Worm (Caenorhabditis elegans): Measurements from ENCODE around the gene nep-20.

nep-20 gene

DNA sequence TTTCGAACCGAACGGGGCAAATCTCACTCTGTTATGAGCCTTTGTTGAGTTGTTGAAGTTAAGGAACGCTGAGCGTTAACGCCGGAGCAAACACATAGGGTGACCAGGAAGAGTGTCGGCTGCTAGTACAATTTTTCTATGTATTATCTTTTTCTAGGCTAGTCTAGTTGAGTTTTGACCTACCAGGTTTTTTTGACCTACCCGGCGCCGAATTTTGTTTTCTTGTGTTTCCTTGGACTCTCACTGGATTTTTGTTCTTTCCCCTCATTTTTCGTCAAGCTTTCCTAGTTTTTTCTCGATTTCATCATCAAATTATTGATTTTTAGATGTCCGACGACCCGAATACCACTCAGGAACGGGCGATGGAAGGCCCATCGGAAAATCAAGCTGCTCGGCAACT lies 13.9 kb downstream of the nep-20 start, which contains the start of gene T06D4.1:
Gene T06D4.1, plus strand, starts transcription at position 321 of the 400 bp plus-strand sequence.
- TF ChIP-seq aly-2 (tag; optimal IDR thresholded peaks at IDR 0.05) (no peak), C34F6.9 (tag; optimal IDR thresholded peaks at IDR 0.05) (no peak), F13H6.1 (tag; optimal IDR thresholded peaks at IDR 0.05) (no peak), blmp-1 (tag; optimal IDR thresholded peaks at IDR 0.05; ENCODE audit: insufficient read depth) (no peak), sma-9 (GFP tag; optimal IDR thresholded peaks at IDR 0.05) (no peak), sma-9 (tag; optimal IDR thresholded peaks at IDR 0.05) (no peak), mbf-1 (tag; optimal IDR thresholded peaks at IDR 0.05) (no peak), mdl-1 (tag; optimal IDR thresholded peaks at IDR 0.05) (no peak), elt-1 (tag; optimal IDR thresholded peaks at IDR 0.05) (no peak), nhr-11 (tag; optimal IDR thresholded peaks at IDR 0.05) (no peak), R02D3.7 (tag; optimal IDR thresholded peaks at IDR 0.05) (no peak), unc-62 (GFP tag; optimal IDR thresholded peaks at IDR 0.05) (no peak), zag-1 (tag; optimal IDR thresholded peaks at IDR 0.05) (no peak), nhr-237 (tag; optimal IDR thresholded peaks at IDR 0.05) (no peak), nhr-6 (tag; optimal IDR thresholded peaks at IDR 0.05) (no peak), unc-39 (tag; optimal IDR thresholded peaks at IDR 0.05) (no peak), nhr-25 (tag; optimal IDR thresholded peaks at IDR 0.05) (no peak)

DNA sequence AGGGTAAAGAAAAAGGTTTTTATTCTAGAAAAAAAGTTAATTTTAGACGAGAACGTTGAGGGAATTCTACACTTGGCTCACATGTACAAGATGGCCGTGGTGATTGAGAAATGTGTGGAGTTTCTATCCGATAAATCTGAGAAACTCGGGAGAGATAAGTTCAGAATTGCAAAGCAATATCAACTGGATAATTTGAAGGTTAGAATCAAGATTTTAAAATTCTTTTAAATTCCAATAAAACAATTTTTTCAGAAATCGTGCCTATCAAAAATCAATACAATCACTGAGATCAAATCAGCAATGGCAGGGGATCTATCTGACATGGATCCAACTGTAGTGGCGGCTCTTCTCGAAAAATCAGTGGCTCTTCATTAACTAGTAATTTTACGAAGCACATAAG lies 17.1 kb downstream of the nep-20 start, which contains the start of gene Y49F6C.2:
Gene Y49F6C.2, plus strand, starts transcription at position 301 of the 400 bp plus-strand sequence.
- TF ChIP-seq unc-39 (tag; optimal IDR thresholded peaks at IDR 0.05), result no peak
- TF ChIP-seq R02D3.7 (tag; optimal IDR thresholded peaks at IDR 0.05), result no peak
- TF ChIP-seq peb-1 (tag; optimal IDR thresholded peaks at IDR 0.05), result no peak

DNA sequence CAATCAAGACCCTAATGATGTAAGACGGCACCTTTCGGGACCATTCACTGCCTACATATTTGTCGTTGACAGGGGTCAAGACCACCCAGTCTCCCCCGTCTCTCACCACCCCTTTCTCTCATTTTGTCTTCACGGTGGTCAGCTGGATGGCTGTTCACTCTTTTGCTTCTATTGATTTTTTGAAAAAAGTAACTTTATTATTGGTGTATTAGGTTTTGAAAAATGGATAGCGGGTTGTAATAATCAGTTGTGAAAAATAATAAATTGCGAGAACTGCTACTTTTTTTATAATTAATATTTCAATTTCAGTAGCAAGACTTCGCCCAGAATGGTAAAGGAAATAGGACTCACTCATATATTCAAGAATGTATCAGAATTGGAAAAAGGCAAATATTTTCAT lies 18.6 kb downstream of the nep-20 start, which contains the start of gene bath-9:
Gene bath-9, plus strand, starts transcription at position 301 of the 400 bp plus-strand sequence.
- TF ChIP-seq blmp-1 (tag; optimal IDR thresholded peaks at IDR 0.05; ENCODE audit: insufficient read depth) (no peak), ceh-16 (tag; optimal IDR thresholded peaks at IDR 0.05) (no peak), nhr-25 (tag; optimal IDR thresholded peaks at IDR 0.05) (no peak), mab-5 (tag; optimal IDR thresholded peaks at IDR 0.05) (no peak), zag-1 (tag; optimal IDR thresholded peaks at IDR 0.05) (no peak), egl-27 (tag; optimal IDR thresholded peaks at IDR 0.05) (no peak), R02D3.7 (tag; optimal IDR thresholded peaks at IDR 0.05) (no peak), gmeb-1 (tag; optimal IDR thresholded peaks at IDR 0.05) (no peak), lin-13 (GFP tag; optimal IDR thresholded peaks at IDR 0.05) (no peak), unc-39 (tag; optimal IDR thresholded peaks at IDR 0.05) (no peak), elt-3 (tag; optimal IDR thresholded peaks at IDR 0.05) (no peak), aly-2 (tag; optimal IDR thresholded peaks at IDR 0.05) (no peak), mbf-1 (tag; optimal IDR thresholded peaks at IDR 0.05) (no peak), sma-9 (GFP tag; optimal IDR thresholded peaks at IDR 0.05) (no peak), sma-9 (tag; optimal IDR thresholded peaks at IDR 0.05) (no peak), ztf-11 (tag; optimal IDR thresholded peaks at IDR 0.05) (no peak), fos-1 (tag; optimal IDR thresholded peaks at IDR 0.05) (no peak), mdl-1 (tag; optimal IDR thresholded peaks at IDR 0.05) (no peak), sem-4 (tag; optimal IDR thresholded peaks at IDR 0.05) (no peak), lsy-2 (tag; optimal IDR thresholded peaks at IDR 0.05) (no peak)

DNA sequence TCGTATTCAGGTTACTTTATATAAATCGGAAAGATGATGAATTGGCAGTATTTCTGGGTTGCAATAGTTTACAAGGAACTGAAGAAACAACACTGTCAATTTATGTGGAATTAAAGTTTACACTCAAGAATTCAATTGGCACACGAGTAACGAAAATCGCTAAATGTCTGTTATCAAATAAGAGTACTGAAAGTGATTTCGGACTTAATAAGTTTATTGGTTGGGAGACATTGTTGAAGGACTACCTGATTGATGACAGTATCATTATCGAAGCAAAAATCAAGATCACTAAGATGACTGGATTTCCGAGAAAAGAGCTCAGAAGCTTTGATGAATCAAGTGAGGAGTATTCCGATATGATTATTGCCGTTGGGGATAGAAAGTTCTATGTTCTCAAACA lies 20.1 kb downstream of the nep-20 start:
- no peak for TF ChIP-seq zag-1 (tag; optimal IDR thresholded peaks at IDR 0.05)
- TF ChIP-seq snpc-4 (tag; optimal IDR thresholded peaks at IDR 0.05), result no peak
- no peak for TF ChIP-seq ceh-16 (tag; optimal IDR thresholded peaks at IDR 0.05)
- TF ChIP-seq lin-39 (tag; optimal IDR thresholded peaks at IDR 0.05), result no peak
- no peak for TF ChIP-seq ama-1 (optimal IDR thresholded peaks at IDR 0.05)
- TF ChIP-seq dmd-4 (tag; optimal IDR thresholded peaks at IDR 0.05), result no peak
- no peak for TF ChIP-seq blmp-1 (tag; optimal IDR thresholded peaks at IDR 0.05; ENCODE audit: insufficient read depth)

DNA sequence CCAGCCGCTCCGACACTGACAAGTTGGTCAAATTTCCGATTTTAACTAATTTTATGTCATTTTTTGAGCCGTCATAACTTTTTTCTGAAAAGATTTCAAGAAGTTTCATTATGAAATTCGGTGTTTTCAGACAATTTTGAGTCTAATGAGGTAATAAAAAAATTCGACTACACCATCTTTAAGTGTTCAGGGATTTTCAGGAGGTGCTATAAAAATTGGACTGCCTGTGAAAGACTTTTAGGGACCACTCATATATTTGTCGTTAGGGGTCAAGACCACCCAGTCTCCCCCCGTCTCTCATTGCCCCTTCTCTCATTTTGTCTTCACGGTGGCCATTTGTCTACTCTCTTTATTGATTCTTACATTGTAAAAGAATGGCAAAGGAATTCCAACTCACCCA lies 20.6 kb downstream of the nep-20 start, which contains the start of gene bath-10:
Gene bath-10, plus strand, starts transcription at position 301 of the 400 bp plus-strand sequence.
- no peak for TF ChIP-seq zag-1 (tag; optimal IDR thresholded peaks at IDR 0.05)

DNA sequence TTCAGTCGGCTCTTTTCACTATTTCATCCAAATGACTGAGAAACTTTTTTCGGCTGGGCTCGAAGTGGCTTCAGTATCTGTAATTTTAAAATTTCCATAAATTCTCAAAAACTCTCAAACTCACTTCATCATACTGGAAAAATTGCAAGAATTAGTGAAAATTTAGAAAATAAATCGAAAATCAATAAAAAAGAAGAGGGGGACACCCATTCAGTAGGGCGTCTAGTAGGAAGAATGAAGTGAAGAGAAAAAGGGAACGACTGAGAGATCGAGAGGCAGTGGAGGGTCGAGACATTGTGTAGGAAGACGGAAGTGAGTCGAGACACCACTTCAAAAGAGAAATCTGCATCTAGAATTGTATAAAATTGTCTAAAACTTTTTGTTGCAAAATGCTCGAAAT lies 21.5 kb downstream of the nep-20 start:
- TF ChIP-seq nhr-10 (tag; optimal IDR thresholded peaks at IDR 0.05) (no peak), C34F6.9 (tag; optimal IDR thresholded peaks at IDR 0.05) (peak; percentile 2), unc-55 (GFP tag; optimal IDR thresholded peaks at IDR 0.05) (peak; percentile 57)
